Worm (Caenorhabditis elegans) whole organism, midembryonic: ENCODE results near the gene K03A11.1.

Experiments
- T22C8.4 ChIP-seq: fragments of 200-800 bp; sonication (Bioruptor generic); IDR thresholded peaks from 2 replicates; pipeline ENCODE4 v1.3.6; 2022; ENCODE audit warnings: missing genetic modification characterization, missing compliant biosample characterization
- klf-2 ChIP-seq: fragments of 200-800 bp; sonication (Bioruptor generic); conservative IDR thresholded peaks from 2 replicates; pipeline ENCODE4 v1.3.6; 2022; ENCODE audit warnings: missing genetic modification reagents, missing genetic modification characterization, missing compliant biosample characterization
- med-1 ChIP-seq: sonication (generic microtip); optimal IDR thresholded peaks from 2 replicates; lab custom pipeline; 2017; ENCODE audit warnings: missing genetic modification characterization, mild to moderate bottlenecking, missing compliant biosample characterization, antibody characterized with exemption, missing genetic modification reagents; ENCODE audit not compliant: insufficient read depth

ce11 chrX:13006734-13007133 lies 44.8 kb upstream of the K03A11.1 start:
- TF ChIP-seq T22C8.4 (GFP tag; lab: Robert Waterston, UW) (no peak), med-1 (no peak), klf-2 (GFP tag; lab: Robert Waterston, UW) (no peak)
